Worm (Caenorhabditis elegans): Measurements from ENCODE around the gene iff-1.

ce11 chrIII:9738954-9739353 lies 8.0 kb downstream of the iff-1 start, which contains the start of gene hlh-4:
- TF ChIP-seq zfp-3 (GFP tag; conservative IDR thresholded peaks at IDR 0.05) (no peak), lin-39 (tag; optimal IDR thresholded peaks at IDR 0.05) (no peak), lir-3 (tag; optimal IDR thresholded peaks at IDR 0.05) (no peak), aly-2 (tag; optimal IDR thresholded peaks at IDR 0.05) (no peak), daf-19 (GFP tag; conservative IDR thresholded peaks at IDR 0.05) (no peak)
